Fruit fly (Drosophila melanogaster) whole organism, embryonic: ENCODE results near the gene CG17036.

Experiments used
- CG12155 ChIP-seq: fragments of 200-800 bp; sonication (Bioruptor generic); optimal IDR thresholded peaks from 3 replicates; lab custom pipeline; 2016; ENCODE audit warnings: missing biosample characterization, missing genetic modification characterization
- CG14441 ChIP-seq: fragments of 200-800 bp; sonication (Bioruptor generic); IDR thresholded peaks from 2 replicates; pipeline ENCODE4 v1.3.6; 2022; ENCODE audit warnings: missing biosample characterization, missing genetic modification characterization
- CG1602 ChIP-seq: fragments of 200-800 bp; sonication (Bioruptor generic); optimal IDR thresholded peaks from 3 replicates; lab custom pipeline; 2016; ENCODE audit warnings: missing biosample characterization, missing genetic modification characterization
- CG1603 ChIP-seq: fragments of 200-800 bp; sonication (Bioruptor generic); optimal IDR thresholded peaks from 2 replicates; lab custom pipeline; 2019; ENCODE audit warnings: missing biosample characterization, mild to moderate bottlenecking, missing genetic modification characterization, moderate library complexity
- CG17802 ChIP-seq: fragments of 200-800 bp; sonication (Bioruptor generic); optimal IDR thresholded peaks from 2 replicates; lab custom pipeline; 2018; ENCODE audit warnings: missing biosample characterization, mild to moderate bottlenecking, missing genetic modification characterization, moderate library complexity
- CG3065 ChIP-seq: fragments of 200-800 bp; sonication (Bioruptor generic); optimal IDR thresholded peaks from 2 replicates; lab custom pipeline; 2016; ENCODE audit warnings: missing biosample characterization, missing genetic modification characterization
- CG3407 ChIP-seq: fragments of 200-800 bp; sonication (Bioruptor generic); optimal IDR thresholded peaks from 2 replicates; lab custom pipeline; 2018; ENCODE audit warnings: missing biosample characterization, mild to moderate bottlenecking, missing genetic modification characterization
- CG34422 ChIP-seq: fragments of 200-800 bp; sonication (Bioruptor generic); IDR thresholded peaks from 3 replicates; pipeline ENCODE4 v1.3.6; 2022; ENCODE audit warnings: missing biosample characterization, missing genetic modification characterization
- CG6854 ChIP-seq: fragments of 200-800 bp; sonication (Bioruptor generic); optimal IDR thresholded peaks from 3 replicates; lab custom pipeline; 2017; ENCODE audit warnings: missing biosample characterization, mild to moderate bottlenecking, missing genetic modification characterization
- CG7271 ChIP-seq: fragments of 200-800 bp; sonication (Bioruptor generic); optimal IDR thresholded peaks from 2 replicates; lab custom pipeline; 2018; ENCODE audit warnings: missing biosample characterization, mild to moderate bottlenecking, missing genetic modification characterization, moderate library complexity
- CG7928 ChIP-seq: fragments of 200-800 bp; sonication (Bioruptor generic); optimal IDR thresholded peaks from 2 replicates; lab custom pipeline; 2017; ENCODE audit warnings: missing biosample characterization, mild to moderate bottlenecking, missing genetic modification characterization
- CG8478 ChIP-seq: fragments of >200 bp; optimal IDR thresholded peaks from 2 replicates; lab custom pipeline; 2018
- CG8944 ChIP-seq: fragments of 200-800 bp; sonication (Bioruptor generic); optimal IDR thresholded peaks from 3 replicates; lab custom pipeline; 2016; ENCODE audit warnings: missing biosample characterization, missing genetic modification characterization
- CkIIα-i1 ChIP-seq: fragments of 200-800 bp; sonication (Bioruptor generic); IDR thresholded peaks from 2 replicates; pipeline ENCODE4 v1.3.6; 2022; ENCODE audit warnings: missing biosample characterization, missing genetic modification characterization
- GATAe ChIP-seq: fragments of 200-800 bp; sonication (Bioruptor generic); conservative IDR thresholded peaks from 2 replicates; pipeline ENCODE4 v1.3.6; 2022; ENCODE audit warnings: missing biosample characterization, missing genetic modification characterization
- HHEX ChIP-seq: fragments of 200-800 bp; sonication (Bioruptor generic); optimal IDR thresholded peaks from 3 replicates; lab custom pipeline; 2017; ENCODE audit warnings: missing biosample characterization, mild to moderate bottlenecking, missing genetic modification characterization, missing genetic modification reagents
- HLH4C ChIP-seq: fragments of 200-800 bp; sonication (Bioruptor generic); IDR thresholded peaks from 3 replicates; pipeline ENCODE4 v1.3.6; 2022; ENCODE audit warnings: missing biosample characterization, missing genetic modification characterization; ENCODE audit not compliant: partially characterized antibody
- HmgZ ChIP-seq: fragments of 200-800 bp; sonication (Bioruptor generic); optimal IDR thresholded peaks from 2 replicates; lab custom pipeline; 2018; ENCODE audit warnings: missing biosample characterization, mild to moderate bottlenecking, missing genetic modification characterization
- Hmx ChIP-seq: fragments of 200-800 bp; sonication (Bioruptor generic); optimal IDR thresholded peaks from 2 replicates; lab custom pipeline; 2016; ENCODE audit warnings: missing biosample characterization, missing genetic modification characterization
- Lim3 ChIP-seq: fragments of 200-800 bp; sonication (Bioruptor generic); IDR thresholded peaks from 2 replicates; pipeline ENCODE4 v1.3.6; 2022; ENCODE audit warnings: missing biosample characterization, missing genetic modification characterization
- Scr ChIP-seq: fragments of 200-800 bp; sonication (Bioruptor generic); IDR thresholded peaks from 2 replicates; pipeline ENCODE4 v1.3.6; 2022; ENCODE audit warnings: missing biosample characterization, missing genetic modification characterization; ENCODE audit not compliant: partially characterized antibody
- TFAM ChIP-seq: fragments of 200-800 bp; sonication (Bioruptor generic); optimal IDR thresholded peaks from 2 replicates; lab custom pipeline; 2017; ENCODE audit warnings: missing biosample characterization, missing genetic modification characterization, inconsistent platforms
- Taf1 ChIP-seq: fragments of 200-800 bp; sonication (Bioruptor generic); IDR thresholded peaks from 2 replicates; pipeline ENCODE4 v1.3.6; 2022; ENCODE audit warnings: missing biosample characterization, missing genetic modification characterization
- Tbp ChIP-seq: fragments of >200 bp; optimal IDR thresholded peaks from 2 replicates; lab custom pipeline; 2018; ENCODE audit warnings: missing biosample characterization, missing genetic modification characterization
- amos ChIP-seq: fragments of 200-800 bp; sonication (Bioruptor generic); IDR thresholded peaks from 2 replicates; pipeline ENCODE4 v1.3.6; 2022; ENCODE audit warnings: missing biosample characterization, missing genetic modification characterization; ENCODE audit not compliant: partially characterized antibody
- ara ChIP-seq: fragments of 200-800 bp; sonication (Bioruptor generic); IDR thresholded peaks from 2 replicates; pipeline ENCODE4 v1.3.6; 2022; ENCODE audit warnings: missing biosample characterization, missing genetic modification characterization
- cato ChIP-seq: fragments of 200-800 bp; sonication (Bioruptor generic); optimal IDR thresholded peaks from 2 replicates; lab custom pipeline; 2016; ENCODE audit warnings: missing biosample characterization, missing genetic modification characterization, borderline replicate concordance
- cg ChIP-seq: fragments of 200-800 bp; sonication (Bioruptor generic); optimal IDR thresholded peaks from 3 replicates; lab custom pipeline; 2019; ENCODE audit warnings: missing biosample characterization, mild to moderate bottlenecking, missing genetic modification characterization, moderate library complexity
- danr ChIP-seq: fragments of 200-800 bp; sonication (Bioruptor generic); IDR thresholded peaks from 2 replicates; pipeline ENCODE4 v1.3.6; 2022; ENCODE audit warnings: missing biosample characterization, missing genetic modification characterization
- dati ChIP-seq: fragments of 200-800 bp; sonication (Bioruptor generic); IDR thresholded peaks from 2 replicates; pipeline ENCODE4 v1.3.6; 2022; ENCODE audit warnings: missing biosample characterization, missing genetic modification characterization
- fu2 ChIP-seq: fragments of 200-800 bp; sonication (Bioruptor generic); optimal IDR thresholded peaks from 2 replicates; lab custom pipeline; 2016; ENCODE audit warnings: missing biosample characterization, missing genetic modification characterization
- grau ChIP-seq: fragments of 200-800 bp; optimal IDR thresholded peaks from 3 replicates; lab custom pipeline; 2019; ENCODE audit warnings: missing biosample characterization, mild to moderate bottlenecking, missing genetic modification characterization, moderate library complexity
- gsb ChIP-seq: fragments of 200-800 bp; sonication (Bioruptor generic); IDR thresholded peaks from 2 replicates; pipeline ENCODE4 v1.3.6; 2022; ENCODE audit warnings: missing biosample characterization, missing genetic modification characterization
- h ChIP-seq: fragments of >200 bp; optimal IDR thresholded peaks from 2 replicates; lab custom pipeline; 2017
- hth ChIP-seq: fragments of >200 bp; optimal IDR thresholded peaks from 2 replicates; lab custom pipeline; 2017; ENCODE audit warnings: inconsistent platforms
- ind ChIP-seq: fragments of 200-800 bp; sonication (Bioruptor generic); optimal IDR thresholded peaks from 3 replicates; lab custom pipeline; 2016; ENCODE audit warnings: missing biosample characterization, missing genetic modification characterization
- inv ChIP-seq: fragments of 200-800 bp; sonication (Bioruptor generic); IDR thresholded peaks from 2 replicates; pipeline ENCODE4 v1.3.6; 2022; ENCODE audit warnings: missing biosample characterization, missing genetic modification characterization; ENCODE audit not compliant: partially characterized antibody
- kay ChIP-seq: fragments of 200-800 bp; sonication (Bioruptor generic); optimal IDR thresholded peaks from 2 replicates; lab custom pipeline; 2016; ENCODE audit warnings: missing biosample characterization, missing genetic modification characterization
- lilli ChIP-seq: fragments of 200-800 bp; sonication (Bioruptor generic); optimal IDR thresholded peaks from 3 replicates; lab custom pipeline; 2016; ENCODE audit warnings: missing biosample characterization, missing genetic modification characterization
- lola ChIP-seq, 3 experiments: fragments of >200 bp in 2 of 3; fragments of 200-800 bp in 1 of 3; sonication (Bioruptor generic) in 1 of 3; optimal IDR thresholded peaks; 2 replicates each; lab custom pipeline; 2017 to 2019; ENCODE audit warnings: missing biosample characterization in 3 of 3, missing genetic modification characterization in 3 of 3, mild to moderate bottlenecking in 1 of 3, moderate library complexity in 1 of 3
- lov ChIP-seq, 2 experiments: fragments of 200-800 bp in 1 of 2; fragments of >200 bp in 1 of 2; sonication (Bioruptor generic) in 1 of 2; IDR thresholded peaks in 1 of 2; optimal IDR thresholded peaks in 1 of 2; 2 replicates in 1 of 2; 3 replicates in 1 of 2; pipeline versions ENCODE4 v1.3.6 to Lab custom; 2017 to 2022; ENCODE audit warnings: missing biosample characterization in 1 of 2, missing genetic modification characterization in 1 of 2
- maf-S ChIP-seq: fragments of 200-800 bp; sonication (Bioruptor generic); optimal IDR thresholded peaks from 2 replicates; lab custom pipeline; 2016; ENCODE audit warnings: missing biosample characterization, missing genetic modification characterization
- mld ChIP-seq: fragments of 200-800 bp; sonication (Bioruptor generic); IDR thresholded peaks from 3 replicates; pipeline ENCODE4 v1.3.6; 2022; ENCODE audit warnings: missing biosample characterization, missing genetic modification characterization; ENCODE audit not compliant: partially characterized antibody
- oc ChIP-seq: fragments of 200-800 bp; sonication (Bioruptor generic); optimal IDR thresholded peaks from 2 replicates; lab custom pipeline; 2018; ENCODE audit warnings: missing biosample characterization, mild to moderate bottlenecking, missing genetic modification characterization, moderate library complexity
- odd ChIP-seq: fragments of 200-800 bp; sonication (Bioruptor generic); optimal IDR thresholded peaks from 2 replicates; lab custom pipeline; 2017; ENCODE audit warnings: missing biosample characterization, mild to moderate bottlenecking, missing genetic modification characterization
- rib ChIP-seq: fragments of 200-800 bp; sonication (Bioruptor generic); IDR thresholded peaks from 2 replicates; pipeline ENCODE4 v1.3.6; 2022; ENCODE audit warnings: missing biosample characterization, missing genetic modification characterization
- scrt ChIP-seq: fragments of 200-800 bp; sonication (Bioruptor generic); optimal IDR thresholded peaks from 2 replicates; lab custom pipeline; 2018; ENCODE audit warnings: missing biosample characterization, mild to moderate bottlenecking, missing genetic modification characterization, moderate library complexity
- shn ChIP-seq: fragments of 200-800 bp; sonication (Bioruptor generic); optimal IDR thresholded peaks from 3 replicates; lab custom pipeline; 2016; ENCODE audit warnings: missing biosample characterization, missing genetic modification characterization
- tap ChIP-seq: fragments of 200-800 bp; optimal IDR thresholded peaks from 3 replicates; lab custom pipeline; 2019; ENCODE audit warnings: missing biosample characterization, mild to moderate bottlenecking, missing genetic modification characterization, moderate library complexity
- trh ChIP-seq: fragments of 200-800 bp; sonication (Bioruptor generic); optimal IDR thresholded peaks from 2 replicates; lab custom pipeline; 2016; ENCODE audit warnings: missing biosample characterization, missing genetic modification characterization
- vvl ChIP-seq: fragments of 200-800 bp; sonication (Bioruptor generic); IDR thresholded peaks from 2 replicates; pipeline ENCODE4 v1.3.6; 2022; ENCODE audit warnings: missing biosample characterization, missing genetic modification characterization

The CG17036 gene

DNA sequence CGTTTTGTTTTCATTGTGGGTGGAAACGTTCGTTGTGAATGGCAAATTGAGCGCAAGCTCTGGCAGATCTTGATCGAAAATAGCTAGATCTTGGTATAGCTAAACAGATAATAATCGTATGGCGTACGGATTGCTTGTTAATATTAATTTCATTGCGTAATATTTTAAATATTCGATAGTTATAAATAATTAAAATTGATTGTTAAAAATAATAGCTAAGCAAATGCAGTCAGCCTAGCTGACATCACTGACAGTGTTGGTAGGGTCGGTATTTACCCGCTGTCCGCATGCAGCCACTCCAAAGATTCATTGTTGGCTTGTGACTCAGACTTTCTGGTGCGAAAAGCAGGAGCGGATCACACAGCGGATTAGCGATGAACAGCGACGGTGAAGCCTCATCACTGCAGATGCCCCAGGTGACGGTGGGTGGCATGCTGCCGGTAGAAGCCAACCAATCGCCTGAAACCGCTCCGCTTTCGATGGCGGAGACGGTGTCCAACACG lies 3.9 kb upstream of the CG17036 start, which contains the start of the genes CG5776 and spict (continued):
- TF ChIP-seq h (lab: Kevin White, UChicago) (no peak), CG7271 (peak; percentile 47), trh (no peak), HLH4C (no peak), HmgZ (peak; percentile 93), HHEX (GFP tag; lab: Kevin White, UChicago) (peak; percentile 59), CG7928 (GFP tag; lab: Kevin White, UChicago) (peak; percentile 41), vvl (peak; percentile 85), oc (tag; lab: Kevin White, UChicago) (peak; percentile 53), rib (GFP tag; lab: Robert Waterston, UW) (peak; percentile 75), CG8944 (peak; percentile 46), inv (GFP tag; lab: Robert Waterston, UW) (peak; percentile 39; the same call in 1 of the 2 replicates), CG3407 (GFP tag; lab: Kevin White, UChicago) (peak; percentile 70), maf-S (GFP tag; lab: Kevin White, UChicago) (peak; percentile 22), cg (GFP tag; lab: Kevin White, UChicago) (no peak), CG1603 (tag; lab: Kevin White, UChicago) (peak; percentile 87), mld (GFP tag; lab: Robert Waterston, UW) (no peak), CG14441 (GFP tag; lab: Robert Waterston, UW) (peak; percentile 84), scrt (GFP tag; lab: Kevin White, UChicago) (peak; percentile 68), CG12155 (GFP tag; lab: Kevin White, UChicago) (peak; percentile 22), ara (peak; percentile 63; the same call in 1 of the 2 replicates), CG17802 (tag; lab: Kevin White, UChicago) (peak; percentile 19), amos (GFP tag; lab: Robert Waterston, UW) (peak; percentile 34; the same call in 1 of the 2 replicates), shn (GFP tag; lab: Kevin White, UChicago) (peak; percentile 15), danr (GFP tag; lab: Robert Waterston, UW) (no peak), lilli (peak; percentile 76), Taf1 (GFP tag; lab: Robert Waterston, UW) (no peak), Hmx (GFP tag; lab: Kevin White, UChicago) (no peak), dati (GFP tag; lab: Robert Waterston, UW) (no peak), tap (tag; lab: Kevin White, UChicago) (no peak), CkIIα-i1 (no peak), odd (GFP tag; lab: Kevin White, UChicago) (peak; percentile 33), lov (optimal IDR thresholded peaks at IDR 0.05; lab: Kevin White, UChicago) (no peak), lov (GFP tag; IDR thresholded peaks at IDR 0.05; lab: Robert Waterston, UW) (no peak), Tbp (no peak), TFAM (GFP tag; lab: Kevin White, UChicago) (no peak), hth (lab: Kevin White, UChicago) (no peak), ind (peak; percentile 51), cato (GFP tag; lab: Kevin White, UChicago) (peak; percentile 4), CG34422 (GFP tag; lab: Robert Waterston, UW) (peak; percentile 91), gsb (GFP tag; lab: Robert Waterston, UW) (peak; percentile 34; the same call in 1 of the 2 replicates), CG8478 (no peak), kay (no peak), lola (GFP tag; optimal IDR thresholded peaks at IDR 0.05; lab: Kevin White, UChicago) (peak in 1 of 3 experiments; percentile 76), CG3065 (GFP tag; lab: Kevin White, UChicago) (no peak), Lim3 (GFP tag; lab: Robert Waterston, UW) (no peak), CG6854 (GFP tag; lab: Kevin White, UChicago) (peak; percentile 10), CG1602 (peak; percentile 57), grau (tag; lab: Kevin White, UChicago) (peak; percentile 86), Scr (GFP tag; lab: Robert Waterston, UW) (peak; percentile 60), fu2 (GFP tag; lab: Kevin White, UChicago) (peak; percentile 57), GATAe (GFP tag; lab: Robert Waterston, UW) (peak; percentile 54; the same call in 1 of the 2 replicates)
